Worm (Caenorhabditis elegans): ENCODE data around the gene gpa-13.

Gene gpa-13

ce11 chrV:12718622-12719021, 36.1 kb downstream of the gpa-13 start, which contains the start of gene str-181:
Gene str-181 (minus strand): TSS chrV:12718722.
- TF ChIP-seq Y56A3A.18 (GFP tag; IDR thresholded peaks at IDR 0.05) = no peak
- no peak for TF ChIP-seq bed-2 (GFP tag; IDR thresholded peaks at IDR 0.05)
- TF ChIP-seq attf-3 (GFP tag; conservative IDR thresholded peaks at IDR 0.05) = no peak
- TF ChIP-seq F39B2.1 (GFP tag; IDR thresholded peaks at IDR 0.05) = no peak
- no peak for TF ChIP-seq mcd-1 (GFP tag; IDR thresholded peaks at IDR 0.05)
- no peak for TF ChIP-seq ztf-22 (GFP tag; optimal IDR thresholded peaks at IDR 0.05)
- TF ChIP-seq madf-8 (GFP tag; conservative IDR thresholded peaks at IDR 0.05) = no peak
- no peak for TF ChIP-seq aptf-3 (GFP tag; IDR thresholded peaks at IDR 0.05)
- no peak for TF ChIP-seq F33H1.4 (GFP tag; IDR thresholded peaks at IDR 0.05)
- TF ChIP-seq ZK185.1 (tag; optimal IDR thresholded peaks at IDR 0.05; ENCODE audit: poor library complexity, severe bottlenecking) = no peak
- TF ChIP-seq F23B12.7 (tag; optimal IDR thresholded peaks at IDR 0.05; ENCODE audit: insufficient read depth) = no peak
- TF ChIP-seq aptf-2 (GFP tag; conservative IDR thresholded peaks at IDR 0.05) = no peak

- no peak for TF ChIP-seq hrde-1 (tag; optimal IDR thresholded peaks at IDR 0.05; ENCODE audit: borderline replicate concordance)
- no peak for TF ChIP-seq Y79H2A.3 (GFP tag; conservative IDR thresholded peaks at IDR 0.05)
- TF ChIP-seq B0019.2 (GFP tag; conservative IDR thresholded peaks at IDR 0.05) = no peak
- no peak for TF ChIP-seq B0261.1 (tag; optimal IDR thresholded peaks at IDR 0.05)
- no peak for TF ChIP-seq tlf-1 (GFP tag; optimal IDR thresholded peaks at IDR 0.05)
- TF ChIP-seq lin-35 (GFP tag; optimal IDR thresholded peaks at IDR 0.05) = no peak
- no peak for TF ChIP-seq B0035.1 (tag; optimal IDR thresholded peaks at IDR 0.05)
- no peak for TF ChIP-seq F57A8.1 (GFP tag; optimal IDR thresholded peaks at IDR 0.05)
- no peak for TF ChIP-seq egl-44 (GFP tag; IDR thresholded peaks at IDR 0.05)
- no peak for TF ChIP-seq ztf-18 (tag; optimal IDR thresholded peaks at IDR 0.05)
- no peak for TF ChIP-seq mcd-1 (GFP tag; IDR thresholded peaks at IDR 0.05)
- no peak for TF ChIP-seq K12H6.12 (tag; optimal IDR thresholded peaks at IDR 0.05)
- no peak for TF ChIP-seq Y95B8A.8 (GFP tag; IDR thresholded peaks at IDR 0.05)
Observed at ce11 chrV:12716447-12716846, 38.3 kb downstream of the gpa-13 start, which contains the start of gene str-178. Gene str-178 (minus strand): TSS chrV:12716547.

DNA sequence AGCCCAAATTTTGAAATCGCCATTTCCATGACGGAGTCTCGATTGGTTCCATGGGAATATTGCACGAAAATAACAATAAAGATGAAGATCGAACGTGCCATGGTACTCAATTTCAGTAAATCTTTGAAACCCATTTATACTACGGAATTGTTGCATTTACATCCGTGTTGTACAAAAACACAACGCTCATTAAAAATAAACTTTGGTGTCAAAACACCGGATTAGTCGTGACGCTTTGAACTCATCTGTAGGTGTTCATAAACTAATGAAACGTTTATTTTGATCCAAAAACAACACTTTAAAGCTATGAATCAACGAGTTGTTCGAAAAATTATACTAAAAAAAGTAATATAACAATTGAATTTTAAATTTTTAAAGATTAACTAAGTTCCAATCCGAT, 40.6 kb downstream of the gpa-13 start, which contains the start of gene R11D1.4:
R11D1.4 (minus strand) TSS at position 101 of the 400 bp plus-strand sequence.
- no peak for TF ChIP-seq dpl-1 (GFP tag; optimal IDR thresholded peaks at IDR 0.05)

ce11 chrV:12711999-12712398, 42.7 kb downstream of the gpa-13 start, which contains the start of gene R11D1.3:
Gene R11D1.3 (minus strand): TSS chrV:12712099.
- no peak for TF ChIP-seq ztf-22 (GFP tag; optimal IDR thresholded peaks at IDR 0.05)
- no peak for TF ChIP-seq aptf-3 (GFP tag; IDR thresholded peaks at IDR 0.05)
- no peak for TF ChIP-seq let-526 (GFP tag; IDR thresholded peaks at IDR 0.05)
- no peak for TF ChIP-seq F37B4.10 (GFP tag; IDR thresholded peaks at IDR 0.05)
- no peak for TF ChIP-seq mes-4 (tag; optimal IDR thresholded peaks at IDR 0.05)
- no peak for TF ChIP-seq dpl-1 (GFP tag; optimal IDR thresholded peaks at IDR 0.05)
- no peak for TF ChIP-seq T26A5.8 (tag; optimal IDR thresholded peaks at IDR 0.05)
- no peak for TF ChIP-seq ceh-79 (tag; optimal IDR thresholded peaks at IDR 0.05)
- TF ChIP-seq mxl-1 (tag; optimal IDR thresholded peaks at IDR 0.05) = no peak

DNA sequence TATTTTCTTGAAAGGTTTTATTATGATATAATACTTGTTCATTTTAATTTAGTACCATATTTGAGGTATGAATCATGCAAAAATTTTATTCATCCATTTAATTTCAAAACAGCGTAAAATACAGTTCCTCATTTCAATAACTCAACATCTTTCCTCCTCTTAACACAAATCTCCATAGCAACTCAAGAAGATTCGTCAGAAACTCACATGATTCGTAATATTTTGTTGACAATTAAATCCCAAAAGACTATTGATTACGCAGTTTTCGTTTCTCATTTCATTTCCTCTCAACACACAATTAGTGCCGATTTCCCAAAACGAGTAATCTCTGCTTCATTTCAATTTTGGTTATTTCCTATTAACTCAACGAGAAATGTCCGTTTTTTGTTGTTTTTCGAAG, 46.4 kb downstream of the gpa-13 start, which contains the start of gene R11D1.2:
R11D1.2 (plus strand) TSS at position 301 of the 400 bp plus-strand sequence.
- TF ChIP-seq ceh-58 (GFP tag; IDR thresholded peaks at IDR 0.05) (no peak), Y53F4B.3 (GFP tag; IDR thresholded peaks at IDR 0.05) (no peak), hlh-12 (tag; optimal IDR thresholded peaks at IDR 0.05) (no peak), nfya-2 (GFP tag; IDR thresholded peaks at IDR 0.05) (no peak), bed-1 (GFP tag; IDR thresholded peaks at IDR 0.05) (no peak), snpc-3.4 (tag; optimal IDR thresholded peaks at IDR 0.05) (no peak)
